Fruit fly (Drosophila melanogaster) whole organism, embryonic: ENCODE results near the gene nompC.
A peak's percentile ranks its signal among the peaks of the same experiment; 100 is the strongest.

ENCODE experiments used
- ATbp ChIP-seq: fragments of 200-800 bp; sonication (Bioruptor generic); optimal IDR thresholded peaks from 2 replicates; lab custom pipeline; 2017; ENCODE audit warnings: missing biosample characterization, mild to moderate bottlenecking, missing genetic modification characterization, missing genetic modification reagents
- Aef1 ChIP-seq: fragments of 200-800 bp; sonication (Bioruptor generic); IDR thresholded peaks from 3 replicates; pipeline ENCODE4 v1.3.6; 2022; ENCODE audit warnings: missing biosample characterization, missing genetic modification characterization
- Atf3 ChIP-seq: fragments of 200-800 bp; sonication (Bioruptor generic); optimal IDR thresholded peaks from 3 replicates; lab custom pipeline; 2016; ENCODE audit warnings: missing biosample characterization, missing genetic modification characterization
- B-H1 ChIP-seq: fragments of 200-800 bp; sonication (Bioruptor generic); IDR thresholded peaks from 3 replicates; pipeline ENCODE4 v1.3.6; 2022; ENCODE audit warnings: missing biosample characterization, missing genetic modification characterization
- B-H2 ChIP-seq: fragments of 200-800 bp; sonication (Bioruptor generic); optimal IDR thresholded peaks from 2 replicates; lab custom pipeline; 2018; ENCODE audit warnings: missing biosample characterization, mild to moderate bottlenecking, missing genetic modification characterization
- Blimp-1 ChIP-seq: fragments of 200-800 bp; sonication (Bioruptor generic); optimal IDR thresholded peaks from 3 replicates; lab custom pipeline; 2018; ENCODE audit warnings: missing biosample characterization, missing genetic modification characterization, mild to moderate bottlenecking, moderate library complexity, missing genetic modification reagents
- CG1024 ChIP-seq: fragments of 200-800 bp; sonication (Bioruptor generic); IDR thresholded peaks from 2 replicates; pipeline ENCODE4 v1.3.6; 2022; ENCODE audit warnings: missing biosample characterization, missing genetic modification characterization
- CG10321 ChIP-seq: fragments of 200-800 bp; sonication (Bioruptor generic); IDR thresholded peaks from 2 replicates; pipeline ENCODE4 v1.3.6; 2022; ENCODE audit warnings: missing biosample characterization, missing genetic modification characterization
- CG11560 ChIP-seq: fragments of 200-800 bp; sonication (Bioruptor generic); IDR thresholded peaks from 3 replicates; pipeline ENCODE4 v1.3.6; 2022; ENCODE audit warnings: missing biosample characterization, missing genetic modification characterization
- CG11696 ChIP-seq: fragments of 200-800 bp; sonication (Bioruptor generic); IDR thresholded peaks from 2 replicates; pipeline ENCODE4 v1.3.6; 2022; ENCODE audit warnings: missing biosample characterization, missing genetic modification characterization
- CG12219 ChIP-seq: fragments of 200-800 bp; sonication (Bioruptor generic); optimal IDR thresholded peaks from 3 replicates; lab custom pipeline; 2018; ENCODE audit warnings: missing biosample characterization, mild to moderate bottlenecking, missing genetic modification characterization
- CG13287 ChIP-seq: fragments of 200-800 bp; sonication (Bioruptor generic); IDR thresholded peaks from 2 replicates; pipeline ENCODE4 v1.3.6; 2022; ENCODE audit warnings: missing biosample characterization, missing genetic modification characterization; ENCODE audit not compliant: partially characterized antibody
- CG13624 ChIP-seq: fragments of 200-800 bp; sonication (Bioruptor generic); optimal IDR thresholded peaks from 2 replicates; lab custom pipeline; 2016; ENCODE audit warnings: missing biosample characterization, missing genetic modification characterization
- CG14965 ChIP-seq: fragments of 200-800 bp; sonication (Bioruptor generic); optimal IDR thresholded peaks from 2 replicates; lab custom pipeline; 2016; ENCODE audit warnings: missing biosample characterization, missing genetic modification characterization, borderline replicate concordance
- CG1602 ChIP-seq: fragments of 200-800 bp; sonication (Bioruptor generic); optimal IDR thresholded peaks from 3 replicates; lab custom pipeline; 2016; ENCODE audit warnings: missing biosample characterization, missing genetic modification characterization
- CG16813 ChIP-seq: fragments of 200-800 bp; sonication (Bioruptor generic); IDR thresholded peaks from 3 replicates; pipeline ENCODE4 v1.3.6; 2022; ENCODE audit warnings: missing biosample characterization, missing genetic modification characterization; ENCODE audit not compliant: partially characterized antibody
- CG16815 ChIP-seq: fragments of 200-800 bp; sonication (Bioruptor generic); optimal IDR thresholded peaks from 3 replicates; lab custom pipeline; 2017; ENCODE audit warnings: missing biosample characterization, mild to moderate bottlenecking, missing genetic modification characterization
- CG2129 ChIP-seq: fragments of 200-800 bp; sonication (Bioruptor generic); IDR thresholded peaks from 2 replicates; pipeline ENCODE4 v1.3.6; 2022; ENCODE audit warnings: missing biosample characterization, missing genetic modification characterization; ENCODE audit not compliant: partially characterized antibody
- CG2712 ChIP-seq: fragments of 200-800 bp; optimal IDR thresholded peaks from 3 replicates; lab custom pipeline; 2019; ENCODE audit warnings: missing biosample characterization, mild to moderate bottlenecking, missing genetic modification characterization, moderate library complexity
- CG30431 ChIP-seq: fragments of 200-800 bp; sonication (Bioruptor generic); optimal IDR thresholded peaks from 2 replicates; lab custom pipeline; 2017; ENCODE audit warnings: missing biosample characterization, missing genetic modification characterization
- CG32532 ChIP-seq: fragments of 200-800 bp; sonication (Bioruptor generic); IDR thresholded peaks from 2 replicates; pipeline ENCODE4 v1.3.6; 2022; ENCODE audit warnings: missing biosample characterization, missing genetic modification characterization
- CG5953 ChIP-seq: fragments of 200-800 bp; sonication (Bioruptor generic); IDR thresholded peaks from 2 replicates; pipeline ENCODE4 v1.3.6; 2022; ENCODE audit warnings: missing biosample characterization, missing genetic modification characterization
- CG6765 ChIP-seq: fragments of 200-800 bp; sonication (Bioruptor generic); optimal IDR thresholded peaks from 3 replicates; lab custom pipeline; 2017; ENCODE audit warnings: missing biosample characterization, mild to moderate bottlenecking, missing genetic modification characterization
- CG8359 ChIP-seq: fragments of 200-800 bp; sonication (Bioruptor generic); optimal IDR thresholded peaks from 2 replicates; lab custom pipeline; 2017; ENCODE audit warnings: missing biosample characterization, mild to moderate bottlenecking, missing genetic modification characterization, borderline replicate concordance
- CG8924 ChIP-seq: fragments of 200-800 bp; optimal IDR thresholded peaks from 3 replicates; lab custom pipeline; 2019; ENCODE audit warnings: missing biosample characterization, mild to moderate bottlenecking, missing genetic modification characterization, moderate library complexity
- CTCF ChIP-seq: fragments of 200-800 bp; sonication (Bioruptor generic); optimal IDR thresholded peaks from 2 replicates; lab custom pipeline; 2017; ENCODE audit warnings: missing biosample characterization, mild to moderate bottlenecking, missing genetic modification characterization, moderate library complexity
- Deaf1 ChIP-seq: fragments of 200-800 bp; optimal IDR thresholded peaks from 3 replicates; lab custom pipeline; 2019; ENCODE audit warnings: missing biosample characterization, mild to moderate bottlenecking, missing genetic modification characterization, moderate library complexity
- Dip3 ChIP-seq: fragments of 200-800 bp; sonication (Bioruptor generic); optimal IDR thresholded peaks from 3 replicates; lab custom pipeline; 2016; ENCODE audit warnings: missing biosample characterization, missing genetic modification characterization
- Dll ChIP-seq: fragments of 200-800 bp; sonication (Bioruptor generic); IDR thresholded peaks from 4 replicates; pipeline ENCODE4 v1.3.6; 2022; ENCODE audit warnings: missing biosample characterization, missing genetic modification characterization; ENCODE audit not compliant: partially characterized antibody
- Dp ChIP-seq: fragments of 200-800 bp; sonication (Bioruptor generic); optimal IDR thresholded peaks from 2 replicates; lab custom pipeline; 2018; ENCODE audit warnings: missing biosample characterization, mild to moderate bottlenecking, missing genetic modification characterization, moderate library complexity
- Dref ChIP-seq: fragments of 200-800 bp; sonication (Bioruptor generic); IDR thresholded peaks from 2 replicates; pipeline ENCODE4 v1.3.6; 2022; ENCODE audit warnings: missing biosample characterization, missing genetic modification characterization
- Fer3 ChIP-seq: fragments of 200-800 bp; sonication (Bioruptor generic); optimal IDR thresholded peaks from 2 replicates; lab custom pipeline; 2018; ENCODE audit warnings: missing biosample characterization, mild to moderate bottlenecking, missing genetic modification characterization, moderate library complexity
- Hmr ChIP-seq: fragments of 200-800 bp; sonication (Bioruptor generic); optimal IDR thresholded peaks from 3 replicates; lab custom pipeline; 2017; ENCODE audit warnings: mild to moderate bottlenecking, missing biosample characterization, missing genetic modification reagents, missing genetic modification characterization
- Hr51 ChIP-seq, 2 experiments: fragments of 200-800 bp; sonication (Bioruptor generic); optimal IDR thresholded peaks; 2 replicates in 1 of 2; 3 replicates in 1 of 2; lab custom pipeline; 2016 to 2018; ENCODE audit warnings: missing biosample characterization in 2 of 2, missing genetic modification characterization in 2 of 2, mild to moderate bottlenecking in 1 of 2, moderate library complexity in 1 of 2
- NFAT ChIP-seq: fragments of 200-800 bp; sonication (Bioruptor generic); IDR thresholded peaks from 2 replicates; pipeline ENCODE4 v1.3.6; 2022; ENCODE audit warnings: missing biosample characterization, missing genetic modification characterization
- NK7.1 ChIP-seq: fragments of 200-800 bp; sonication (Bioruptor generic); optimal IDR thresholded peaks from 3 replicates; lab custom pipeline; 2016; ENCODE audit warnings: missing biosample characterization, missing genetic modification characterization
- Poxn ChIP-seq: fragments of 200-800 bp; sonication (Bioruptor generic); IDR thresholded peaks from 2 replicates; pipeline ENCODE4 v1.3.6; 2022; ENCODE audit warnings: missing biosample characterization, missing genetic modification characterization
- TFAM ChIP-seq: fragments of 200-800 bp; sonication (Bioruptor generic); optimal IDR thresholded peaks from 2 replicates; lab custom pipeline; 2017; ENCODE audit warnings: missing biosample characterization, missing genetic modification characterization, inconsistent platforms
- Xrp1 ChIP-seq: fragments of 200-800 bp; sonication (Bioruptor generic); IDR thresholded peaks from 2 replicates; pipeline ENCODE4 v1.3.6; 2022; ENCODE audit warnings: missing biosample characterization, missing genetic modification characterization
- caup ChIP-seq: fragments of 200-800 bp; sonication (Bioruptor generic); optimal IDR thresholded peaks from 3 replicates; lab custom pipeline; 2017; ENCODE audit warnings: missing biosample characterization, mild to moderate bottlenecking, missing genetic modification characterization, moderate library complexity; ENCODE audit not compliant: severe bottlenecking
- chm ChIP-seq: fragments of 200-800 bp; sonication (Bioruptor generic); IDR thresholded peaks from 2 replicates; pipeline ENCODE4 v1.3.6; 2022; ENCODE audit warnings: missing biosample characterization, missing genetic modification characterization
- chn ChIP-seq: fragments of 200-800 bp; sonication (Bioruptor generic); optimal IDR thresholded peaks from 2 replicates; lab custom pipeline; 2016; ENCODE audit warnings: missing biosample characterization, missing genetic modification characterization
- disco-r ChIP-seq: fragments of 200-800 bp; sonication (Bioruptor generic); optimal IDR thresholded peaks from 2 replicates; lab custom pipeline; 2016; ENCODE audit warnings: missing biosample characterization, missing genetic modification characterization
- fd96Cb ChIP-seq: fragments of 200-800 bp; sonication (Bioruptor generic); optimal IDR thresholded peaks from 2 replicates; lab custom pipeline; 2018; ENCODE audit warnings: missing biosample characterization, mild to moderate bottlenecking, missing genetic modification characterization, moderate library complexity
- run ChIP-seq: fragments of 200-800 bp; sonication (Bioruptor generic); optimal IDR thresholded peaks from 3 replicates; lab custom pipeline; 2018; ENCODE audit warnings: missing biosample characterization, mild to moderate bottlenecking, missing genetic modification characterization
- salm ChIP-seq: fragments of 200-800 bp; sonication (Bioruptor generic); optimal IDR thresholded peaks from 2 replicates; lab custom pipeline; 2018; ENCODE audit warnings: missing biosample characterization, mild to moderate bottlenecking, missing genetic modification characterization
- sens ChIP-seq: fragments of 200-800 bp; sonication (Bioruptor generic); peaks from one replicate; lab custom pipeline; 2016; ENCODE audit warnings: missing biosample characterization, missing genetic modification characterization
- sisA ChIP-seq: fragments of 200-800 bp; sonication (Bioruptor generic); IDR thresholded peaks from 2 replicates; pipeline ENCODE4 v1.3.6; 2022; ENCODE audit warnings: missing biosample characterization, missing genetic modification characterization
- slou ChIP-seq: fragments of 200-800 bp; sonication (Bioruptor generic); optimal IDR thresholded peaks from 3 replicates; lab custom pipeline; 2016; ENCODE audit warnings: missing biosample characterization, missing genetic modification characterization
- zen2 ChIP-seq: fragments of 200-800 bp; sonication (Bioruptor generic); IDR thresholded peaks from 3 replicates; pipeline ENCODE4 v1.3.6; 2022; ENCODE audit warnings: missing biosample characterization, missing genetic modification characterization; ENCODE audit not compliant: partially characterized antibody

The nompC gene

dm6 chr2L:5403552-5404330 is 57.7 kb downstream of the nompC start, which contains the start of gene H15 (continued):
- peak; percentile 73 for TF ChIP-seq Deaf1 (tag; lab: Kevin White, UChicago)
- TF ChIP-seq sens (GFP tag; lab: Kevin White, UChicago), result no peak
- TF ChIP-seq B-H1 (GFP tag; lab: Robert Waterston, UW), result no peak
- TF ChIP-seq CG8924 (tag; lab: Kevin White, UChicago), result peak; percentile 35
- peak; percentile 47; the same call in 1 of the 2 replicates for TF ChIP-seq CG13287 (GFP tag; lab: Robert Waterston, UW)
- TF ChIP-seq zen2 (GFP tag; lab: Robert Waterston, UW), result no peak
- no peak for TF ChIP-seq CG13624 (GFP tag; lab: Kevin White, UChicago)
- peak; percentile 37 for TF ChIP-seq disco-r
- peak; percentile 99 for TF ChIP-seq CG10321 (GFP tag; lab: Robert Waterston, UW)
- no peak for TF ChIP-seq CG30431 (GFP tag; lab: Kevin White, UChicago)
- no peak for TF ChIP-seq fd96Cb (tag; lab: Kevin White, UChicago)
- TF ChIP-seq chn (GFP tag; lab: Kevin White, UChicago), result no peak
- no peak for TF ChIP-seq NFAT (GFP tag; lab: Robert Waterston, UW)
- TF ChIP-seq CG12219 (GFP tag; lab: Kevin White, UChicago), result no peak
- TF ChIP-seq CG16815 (GFP tag; lab: Kevin White, UChicago), result no peak
- no peak for TF ChIP-seq NK7.1 (GFP tag; lab: Kevin White, UChicago)
- peak; percentile 76 for TF ChIP-seq Aef1 (GFP tag; lab: Robert Waterston, UW)
- TF ChIP-seq salm (tag; lab: Kevin White, UChicago), result peak; percentile 54
- TF ChIP-seq Xrp1 (GFP tag; lab: Robert Waterston, UW), result no peak
- no peak for TF ChIP-seq Hmr (GFP tag; lab: Kevin White, UChicago)
- no peak for TF ChIP-seq CTCF
- TF ChIP-seq CG32532 (GFP tag; lab: Robert Waterston, UW), result no peak
- TF ChIP-seq CG11560 (tag; lab: Robert Waterston, UW), result no peak
- no peak for TF ChIP-seq CG5953 (GFP tag; lab: Robert Waterston, UW)
- no peak for TF ChIP-seq Dip3 (GFP tag; lab: Kevin White, UChicago)
- TF ChIP-seq Dp (GFP tag; lab: Kevin White, UChicago), result no peak
- no peak for TF ChIP-seq CG6765
- TF ChIP-seq run (tag; lab: Kevin White, UChicago), result peak; percentile 42
- no peak for TF ChIP-seq CG2129
- no peak for TF ChIP-seq Dll (GFP tag; lab: Robert Waterston, UW)
- TF ChIP-seq sisA (GFP tag; lab: Robert Waterston, UW), result no peak
- TF ChIP-seq CG11696 (GFP tag; lab: Robert Waterston, UW), result no peak
- no peak for TF ChIP-seq CG8359 (GFP tag; lab: Kevin White, UChicago)
- TF ChIP-seq CG2712 (tag; lab: Kevin White, UChicago), result peak; percentile 6
- no peak for TF ChIP-seq caup (GFP tag; lab: Kevin White, UChicago)
- TF ChIP-seq CG1024, result no peak
- TF ChIP-seq Fer3 (tag; lab: Kevin White, UChicago), result no peak
- no peak for TF ChIP-seq Poxn (GFP tag; lab: Robert Waterston, UW)
- no peak for TF ChIP-seq TFAM (GFP tag; lab: Kevin White, UChicago)
- TF ChIP-seq CG14965 (GFP tag; lab: Kevin White, UChicago), result no peak
- TF ChIP-seq Blimp-1, result no peak
- TF ChIP-seq chm (GFP tag; lab: Robert Waterston, UW), result no peak
- TF ChIP-seq slou, result no peak
- TF ChIP-seq B-H2 (GFP tag; lab: Kevin White, UChicago), result no peak
- TF ChIP-seq Atf3, result no peak
- no peak for TF ChIP-seq CG16813 (GFP tag; lab: Robert Waterston, UW)
- no peak for TF ChIP-seq CG1602
- no peak for TF ChIP-seq ATbp (GFP tag; lab: Kevin White, UChicago)
- no peak for TF ChIP-seq Dref (GFP tag; lab: Robert Waterston, UW)
- no peak for TF ChIP-seq Hr51 (GFP tag; optimal IDR thresholded peaks at IDR 0.05; lab: Kevin White, UChicago)
